Worm (Caenorhabditis elegans) whole organism, mixed stage, embryonic: ENCODE results near the gene hda-6.

Source experiments
- drap-1 ChIP-seq: fragments of 200-800 bp; sonication (Bioruptor generic); optimal IDR thresholded peaks from 3 replicates; lab custom pipeline; 2018; ENCODE audit warnings: mild to moderate bottlenecking, missing genetic modification characterization, missing compliant biosample characterization
- elt-1 ChIP-seq: sonication (generic microtip); optimal IDR thresholded peaks from 2 replicates; lab custom pipeline; 2017; ENCODE audit warnings: missing genetic modification characterization, mild to moderate bottlenecking, missing compliant biosample characterization, antibody characterized with exemption, moderate library complexity, borderline replicate concordance; ENCODE audit not compliant: insufficient read depth
- nhr-237 ChIP-seq: fragments of 150-350 bp; optimal IDR thresholded peaks from 2 replicates; lab custom pipeline; 2014; ENCODE audit warnings: missing biosample characterization, missing genetic modification characterization
- nhr-28 ChIP-seq: fragments of 150-350 bp; optimal IDR thresholded peaks from 2 replicates; lab custom pipeline; 2014; ENCODE audit warnings: missing biosample characterization, missing genetic modification characterization

DNA sequence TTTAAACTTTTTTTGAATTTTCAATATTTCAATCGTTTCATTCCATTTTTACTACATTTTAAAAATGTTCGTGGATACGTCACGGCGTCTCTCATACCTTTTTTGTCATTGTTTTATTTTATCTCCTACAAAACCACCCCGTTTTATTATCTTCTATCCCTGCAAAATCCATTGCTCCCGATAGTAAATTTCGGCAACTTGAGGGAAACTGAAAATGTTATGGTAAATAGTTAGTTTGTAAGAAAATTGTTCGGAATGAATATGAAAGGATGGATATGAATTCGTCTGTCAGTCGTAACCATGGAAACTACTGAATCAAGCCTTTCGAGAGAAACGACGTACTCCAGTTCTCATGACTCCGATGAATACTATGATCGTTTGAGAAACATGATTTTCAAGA lies 17.2 kb upstream of the hda-6 start, which contains the start of gene F41H10.2:
- no peak for TF ChIP-seq elt-1 (tag; lab: Kevin White, UChicago)
- TF ChIP-seq nhr-237 (tag; lab: Kevin White, UChicago) = no peak
- no peak for TF ChIP-seq nhr-28 (tag; lab: Kevin White, UChicago)
- no peak for TF ChIP-seq drap-1 (GFP tag; lab: Kevin White, UChicago)
